Fruit fly (Drosophila melanogaster) whole organism, embryonic: ENCODE results near the gene Vps53.

Experiments
- CG1024 ChIP-seq: fragments of 200-800 bp; sonication (Bioruptor generic); IDR thresholded peaks from 2 replicates; pipeline ENCODE4 v1.3.6; 2022; ENCODE audit warnings: missing biosample characterization, missing genetic modification characterization
- CG11504 ChIP-seq: fragments of 200-800 bp; sonication (Bioruptor generic); optimal IDR thresholded peaks from 3 replicates; lab custom pipeline; 2019; ENCODE audit warnings: missing biosample characterization, mild to moderate bottlenecking, missing genetic modification characterization, moderate library complexity
- CG11560 ChIP-seq: fragments of 200-800 bp; sonication (Bioruptor generic); IDR thresholded peaks from 3 replicates; pipeline ENCODE4 v1.3.6; 2022; ENCODE audit warnings: missing biosample characterization, missing genetic modification characterization
- CG1233 ChIP-seq: fragments of 200-800 bp; sonication (Bioruptor generic); optimal IDR thresholded peaks from 4 replicates; lab custom pipeline; 2018; ENCODE audit warnings: missing biosample characterization, mild to moderate bottlenecking, missing genetic modification characterization
- CG12391 ChIP-seq: fragments of 200-800 bp; sonication (Bioruptor generic); optimal IDR thresholded peaks from 3 replicates; lab custom pipeline; 2018; ENCODE audit warnings: missing biosample characterization, mild to moderate bottlenecking, missing genetic modification characterization, moderate library complexity
- CG12659 ChIP-seq: fragments of 200-800 bp; sonication (Bioruptor generic); optimal IDR thresholded peaks from 3 replicates; lab custom pipeline; 2017; ENCODE audit warnings: mild to moderate bottlenecking, missing biosample characterization, missing genetic modification reagents, missing genetic modification characterization
- CG13296 ChIP-seq: fragments of 200-800 bp; sonication (Bioruptor generic); optimal IDR thresholded peaks from 3 replicates; lab custom pipeline; 2018; ENCODE audit warnings: missing biosample characterization, mild to moderate bottlenecking, missing genetic modification characterization
- CG13624 ChIP-seq: fragments of 200-800 bp; sonication (Bioruptor generic); optimal IDR thresholded peaks from 2 replicates; lab custom pipeline; 2016; ENCODE audit warnings: missing biosample characterization, missing genetic modification characterization
- CG15514 ChIP-seq: fragments of 200-800 bp; sonication (Bioruptor generic); optimal IDR thresholded peaks from 3 replicates; lab custom pipeline; 2017; ENCODE audit warnings: missing biosample characterization, missing genetic modification characterization, mild to moderate bottlenecking, moderate library complexity, missing genetic modification reagents
- CG15601 ChIP-seq: fragments of 200-800 bp; sonication (Bioruptor generic); optimal IDR thresholded peaks from 3 replicates; lab custom pipeline; 2019; ENCODE audit warnings: missing biosample characterization, mild to moderate bottlenecking, missing genetic modification characterization, moderate library complexity
- CG1647 ChIP-seq: fragments of 200-800 bp; sonication (Bioruptor generic); optimal IDR thresholded peaks from 3 replicates; lab custom pipeline; 2016; ENCODE audit warnings: missing biosample characterization, missing genetic modification characterization
- CG1832 ChIP-seq: fragments of 200-800 bp; sonication (Bioruptor generic); optimal IDR thresholded peaks from 2 replicates; lab custom pipeline; 2017; ENCODE audit warnings: missing biosample characterization, mild to moderate bottlenecking, missing genetic modification characterization, inconsistent platforms
- CG2120 ChIP-seq: fragments of 200-800 bp; sonication (Bioruptor generic); optimal IDR thresholded peaks from 3 replicates; lab custom pipeline; 2016; ENCODE audit warnings: missing biosample characterization, missing genetic modification characterization
- CG2712 ChIP-seq: fragments of 200-800 bp; optimal IDR thresholded peaks from 3 replicates; lab custom pipeline; 2019; ENCODE audit warnings: missing biosample characterization, mild to moderate bottlenecking, missing genetic modification characterization, moderate library complexity
- CG4360 ChIP-seq: fragments of 200-800 bp; sonication (Bioruptor generic); IDR thresholded peaks from 2 replicates; pipeline ENCODE4 v1.3.6; 2022; ENCODE audit warnings: missing biosample characterization, missing genetic modification characterization
- CG5245 ChIP-seq: fragments of 200-800 bp; sonication (Bioruptor generic); optimal IDR thresholded peaks from 3 replicates; lab custom pipeline; 2016; ENCODE audit warnings: missing biosample characterization, missing genetic modification characterization
- CG6175 ChIP-seq: fragments of 200-800 bp; sonication (Bioruptor generic); IDR thresholded peaks from 3 replicates; pipeline ENCODE4 v1.3.6; 2022; ENCODE audit warnings: missing biosample characterization, missing genetic modification characterization
- CG6272 ChIP-seq: fragments of 200-800 bp; sonication (Bioruptor generic); IDR thresholded peaks from 2 replicates; pipeline ENCODE4 v1.3.6; 2022; ENCODE audit warnings: missing biosample characterization, missing genetic modification characterization
- CG7271 ChIP-seq: fragments of 200-800 bp; sonication (Bioruptor generic); optimal IDR thresholded peaks from 2 replicates; lab custom pipeline; 2018; ENCODE audit warnings: missing biosample characterization, mild to moderate bottlenecking, missing genetic modification characterization, moderate library complexity
- CG7556 ChIP-seq: fragments of 200-800 bp; sonication (Bioruptor generic); optimal IDR thresholded peaks from 2 replicates; lab custom pipeline; 2017; ENCODE audit warnings: missing biosample characterization, mild to moderate bottlenecking, missing genetic modification characterization
- CG8359 ChIP-seq: fragments of 200-800 bp; sonication (Bioruptor generic); optimal IDR thresholded peaks from 2 replicates; lab custom pipeline; 2017; ENCODE audit warnings: missing biosample characterization, mild to moderate bottlenecking, missing genetic modification characterization, borderline replicate concordance
- Elba2 ChIP-seq: fragments of 200-800 bp; sonication (Bioruptor generic); optimal IDR thresholded peaks from 3 replicates; lab custom pipeline; 2016; ENCODE audit warnings: missing biosample characterization, missing genetic modification characterization
- Fer1 ChIP-seq: fragments of 200-800 bp; sonication (Bioruptor generic); optimal IDR thresholded peaks from 2 replicates; lab custom pipeline; 2017; ENCODE audit warnings: missing biosample characterization, mild to moderate bottlenecking, missing genetic modification characterization
- GATAe ChIP-seq: fragments of 200-800 bp; sonication (Bioruptor generic); conservative IDR thresholded peaks from 2 replicates; pipeline ENCODE4 v1.3.6; 2022; ENCODE audit warnings: missing biosample characterization, missing genetic modification characterization
- Hr3 ChIP-seq: fragments of 200-800 bp; sonication (Bioruptor generic); optimal IDR thresholded peaks from 3 replicates; lab custom pipeline; 2016; ENCODE audit warnings: missing biosample characterization, missing genetic modification characterization
- MTF-1 ChIP-seq: fragments of 200-800 bp; sonication (Bioruptor generic); optimal IDR thresholded peaks from 2 replicates; lab custom pipeline; 2018; ENCODE audit warnings: missing biosample characterization, mild to moderate bottlenecking, missing genetic modification characterization, borderline replicate concordance
- Meics ChIP-seq: fragments of 200-800 bp; sonication (Bioruptor generic); optimal IDR thresholded peaks from 2 replicates; lab custom pipeline; 2017; ENCODE audit warnings: missing biosample characterization, mild to moderate bottlenecking, missing genetic modification characterization
- Myb ChIP-seq: fragments of 200-800 bp; sonication (Bioruptor generic); optimal IDR thresholded peaks from 2 replicates; lab custom pipeline; 2016; ENCODE audit warnings: missing biosample characterization, missing genetic modification characterization
- NFAT ChIP-seq: fragments of 200-800 bp; sonication (Bioruptor generic); IDR thresholded peaks from 2 replicates; pipeline ENCODE4 v1.3.6; 2022; ENCODE audit warnings: missing biosample characterization, missing genetic modification characterization
- Nf-YB ChIP-seq: fragments of 200-800 bp; sonication (Bioruptor generic); optimal IDR thresholded peaks from 3 replicates; lab custom pipeline; 2019; ENCODE audit warnings: missing biosample characterization, mild to moderate bottlenecking, missing genetic modification characterization, moderate library complexity
- PHDP ChIP-seq: fragments of 200-800 bp; sonication (Bioruptor generic); optimal IDR thresholded peaks from 3 replicates; lab custom pipeline; 2018; ENCODE audit warnings: missing biosample characterization, mild to moderate bottlenecking, missing genetic modification characterization, moderate library complexity
- ac ChIP-seq: fragments of 200-800 bp; sonication (Bioruptor generic); optimal IDR thresholded peaks from 3 replicates; lab custom pipeline; 2017; ENCODE audit warnings: missing biosample characterization, mild to moderate bottlenecking, missing genetic modification characterization
- chinmo ChIP-seq: fragments of 200-800 bp; sonication (Bioruptor generic); IDR thresholded peaks from 4 replicates; pipeline ENCODE4 v1.3.6; 2022; ENCODE audit warnings: missing biosample characterization, missing genetic modification characterization; ENCODE audit not compliant: partially characterized antibody
- dati ChIP-seq: fragments of 200-800 bp; sonication (Bioruptor generic); IDR thresholded peaks from 2 replicates; pipeline ENCODE4 v1.3.6; 2022; ENCODE audit warnings: missing biosample characterization, missing genetic modification characterization
- gem ChIP-seq: fragments of 200-800 bp; sonication (Bioruptor generic); optimal IDR thresholded peaks from 2 replicates; lab custom pipeline; 2019; ENCODE audit warnings: missing biosample characterization, mild to moderate bottlenecking, missing genetic modification characterization, moderate library complexity
- hbn ChIP-seq: fragments of 200-800 bp; sonication (Bioruptor generic); IDR thresholded peaks from 2 replicates; pipeline ENCODE4 v1.3.6; 2022; ENCODE audit warnings: missing biosample characterization, missing genetic modification characterization; ENCODE audit not compliant: partially characterized antibody
- jumu ChIP-seq: fragments of 200-800 bp; sonication (Bioruptor generic); optimal IDR thresholded peaks from 3 replicates; lab custom pipeline; 2016; ENCODE audit warnings: missing biosample characterization, missing genetic modification characterization
- klu ChIP-seq: fragments of 200-800 bp; sonication (Bioruptor generic); IDR thresholded peaks from 2 replicates; pipeline ENCODE4 v1.3.6; 2022; ENCODE audit warnings: missing biosample characterization, missing genetic modification characterization
- nau ChIP-seq: fragments of 200-800 bp; sonication (Bioruptor generic); optimal IDR thresholded peaks from 3 replicates; lab custom pipeline; 2017; ENCODE audit warnings: missing biosample characterization, mild to moderate bottlenecking, missing genetic modification characterization, missing genetic modification reagents
- oc ChIP-seq: fragments of 200-800 bp; sonication (Bioruptor generic); optimal IDR thresholded peaks from 2 replicates; lab custom pipeline; 2018; ENCODE audit warnings: missing biosample characterization, mild to moderate bottlenecking, missing genetic modification characterization, moderate library complexity
- pb ChIP-seq: fragments of 200-800 bp; sonication (Bioruptor generic); optimal IDR thresholded peaks from 3 replicates; lab custom pipeline; 2016; ENCODE audit warnings: missing biosample characterization, missing genetic modification characterization
- prd ChIP-seq, 3 experiments: fragments of >200 bp in 2 of 3; fragments of 200-800 bp in 1 of 3; sonication (Bioruptor generic) in 1 of 3; optimal IDR thresholded peaks in 2 of 3; IDR thresholded peaks in 1 of 3; 2 replicates in 2 of 3; 3 replicates in 1 of 3; pipeline versions ENCODE4 v1.3.6 to Lab custom; 2017 to 2022; ENCODE audit warnings: missing biosample characterization in 1 of 3, missing genetic modification characterization in 1 of 3
- sd ChIP-seq: fragments of 200-800 bp; sonication (Bioruptor generic); optimal IDR thresholded peaks from 3 replicates; lab custom pipeline; 2018; ENCODE audit warnings: missing biosample characterization, mild to moderate bottlenecking, missing genetic modification characterization, moderate library complexity
- seq ChIP-seq: fragments of 200-800 bp; sonication (Bioruptor generic); IDR thresholded peaks from 2 replicates; pipeline ENCODE4 v1.3.6; 2022; ENCODE audit warnings: missing biosample characterization, missing genetic modification characterization
- slou ChIP-seq: fragments of 200-800 bp; sonication (Bioruptor generic); optimal IDR thresholded peaks from 3 replicates; lab custom pipeline; 2016; ENCODE audit warnings: missing biosample characterization, missing genetic modification characterization
- twi ChIP-seq: fragments of 200-800 bp; optimal IDR thresholded peaks from 2 replicates; lab custom pipeline; 2019; ENCODE audit warnings: missing biosample characterization, mild to moderate bottlenecking, missing genetic modification characterization, moderate library complexity
- zen2 ChIP-seq: fragments of 200-800 bp; sonication (Bioruptor generic); IDR thresholded peaks from 3 replicates; pipeline ENCODE4 v1.3.6; 2022; ENCODE audit warnings: missing biosample characterization, missing genetic modification characterization; ENCODE audit not compliant: partially characterized antibody

Gene Vps53

dm6 chr2L:4370592-4370991 lies 15.3 kb downstream of the Vps53 start (continued):
- TF ChIP-seq chinmo (0 out of 4 replicates have a peak, but pooled peaks have one; percentile 56), Nf-YB (GFP tag; lab: Kevin White, UChicago) (no peak), prd (optimal IDR thresholded peaks at IDR 0.05; lab: Kevin White, UChicago) (no peak), prd (GFP tag; IDR thresholded peaks at IDR 0.05; lab: Robert Waterston, UW) (0 out of 3 replicates have a peak, but pooled peaks have one; percentile 10), sd (tag; lab: Kevin White, UChicago) (peak; percentile 44), NFAT (GFP tag; lab: Robert Waterston, UW) (no peak), CG11504 (tag; lab: Kevin White, UChicago) (peak; percentile 46), CG12659 (GFP tag; lab: Kevin White, UChicago) (no peak), dati (GFP tag; lab: Robert Waterston, UW) (no peak), CG6272 (GFP tag; lab: Robert Waterston, UW) (peak; percentile 18; the same call in 1 of the 2 replicates), CG8359 (GFP tag; lab: Kevin White, UChicago) (no peak), hbn (GFP tag; lab: Robert Waterston, UW) (no peak), CG12391 (tag; lab: Kevin White, UChicago) (no peak), oc (tag; lab: Kevin White, UChicago) (peak; percentile 72), CG5245 (no peak), seq (GFP tag; lab: Robert Waterston, UW) (no peak), CG15514 (GFP tag; lab: Kevin White, UChicago) (no peak), CG7271 (tag; lab: Kevin White, UChicago) (no peak), Fer1 (GFP tag; lab: Kevin White, UChicago) (no peak), gem (no peak), pb (GFP tag; lab: Kevin White, UChicago) (no peak), Meics (GFP tag; lab: Kevin White, UChicago) (no peak), CG7556 (GFP tag; lab: Kevin White, UChicago) (no peak), Myb (GFP tag; lab: Kevin White, UChicago) (no peak), CG13624 (GFP tag; lab: Kevin White, UChicago) (no peak), nau (GFP tag; lab: Kevin White, UChicago) (no peak), CG6175 (peak; percentile 47; the same call in 2 of the 3 replicates)

DNA sequence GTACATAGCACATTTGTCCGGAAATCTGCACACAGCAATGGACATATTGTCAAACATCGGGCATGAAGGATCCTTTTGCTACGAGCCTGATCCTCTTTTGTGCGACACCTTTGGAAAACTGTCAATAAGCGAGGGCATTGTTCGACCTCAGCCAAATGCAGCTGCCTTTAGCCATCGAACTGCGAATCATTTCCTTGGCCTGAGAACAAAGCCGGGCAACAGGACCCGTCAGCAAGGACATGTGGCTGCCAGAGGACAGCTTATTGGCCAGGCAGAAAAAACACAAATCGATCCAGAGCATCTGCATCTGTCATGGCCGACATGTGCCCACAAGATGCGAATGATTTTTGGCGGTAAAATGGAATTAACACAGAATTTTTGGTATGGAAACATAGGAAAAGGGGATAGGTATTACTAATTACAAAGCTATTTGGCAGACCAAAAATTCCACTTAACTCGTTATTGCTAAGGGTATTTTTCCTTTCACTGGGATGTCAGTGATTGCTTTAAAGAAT lies 15.8 kb downstream of the Vps53 start:
- TF ChIP-seq CG1832 (no peak), Elba2 (GFP tag; lab: Kevin White, UChicago) (peak; percentile 73), CG1233 (GFP tag; lab: Kevin White, UChicago) (no peak), klu (GFP tag; lab: Robert Waterston, UW) (no peak), twi (tag; lab: Kevin White, UChicago) (peak; percentile 99), ac (peak; percentile 61)

dm6 chr2L:4368553-4369268 lies 17.2 kb downstream of the Vps53 start:
- no peak for TF ChIP-seq slou (GFP tag; lab: Kevin White, UChicago)
- no peak for TF ChIP-seq CG13296
- TF ChIP-seq CG1024 (GFP tag; lab: Robert Waterston, UW) = no peak
- TF ChIP-seq ac = peak; percentile 1
- no peak for TF ChIP-seq MTF-1 (GFP tag; lab: Kevin White, UChicago)
- TF ChIP-seq CG2712 (tag; lab: Kevin White, UChicago) = no peak
- TF ChIP-seq CG11560 = no peak
- TF ChIP-seq zen2 = no peak
- no peak for TF ChIP-seq GATAe (GFP tag; lab: Robert Waterston, UW)
- TF ChIP-seq Hr3 (GFP tag; lab: Kevin White, UChicago) = no peak
- no peak for TF ChIP-seq jumu (GFP tag; lab: Kevin White, UChicago)
- no peak for TF ChIP-seq CG2120 (GFP tag; lab: Kevin White, UChicago)
- no peak for TF ChIP-seq CG4360 (GFP tag; lab: Robert Waterston, UW)
- no peak for TF ChIP-seq CG1647
- no peak for TF ChIP-seq PHDP (tag; lab: Kevin White, UChicago)
- TF ChIP-seq CG15601 (tag; lab: Kevin White, UChicago) = no peak
